Worm (Caenorhabditis elegans) whole organism, late embryonic: ENCODE data around the gene anoh-1.

ENCODE experiments used
- F13H6.1 ChIP-seq: sonication (generic microtip); optimal IDR thresholded peaks from 2 replicates; lab custom pipeline; 2016; ENCODE audit warnings: missing genetic modification characterization, missing compliant biosample characterization
- K02D7.2 ChIP-seq: sonication (generic microtip); optimal IDR thresholded peaks from 2 replicates; lab custom pipeline; 2017; ENCODE audit warnings: mild to moderate bottlenecking, missing genetic modification characterization, missing compliant biosample characterization
- T23F11.4 ChIP-seq: fragments of 200-800 bp; sonication (Bioruptor generic); optimal IDR thresholded peaks from 2 replicates; lab custom pipeline; 2018; ENCODE audit warnings: mild to moderate bottlenecking, missing genetic modification characterization, missing compliant biosample characterization
- ama-1 ChIP-seq: fragments of 150-350 bp; optimal IDR thresholded peaks from 2 replicates; lab custom pipeline; 2014
- ceh-34 ChIP-seq: sonication (generic microtip); optimal IDR thresholded peaks from 2 replicates; lab custom pipeline; 2016; ENCODE audit warnings: mild to moderate bottlenecking, missing genetic modification characterization, missing compliant biosample characterization
- elt-2 ChIP-seq: sonication (generic microtip); optimal IDR thresholded peaks from 2 replicates; lab custom pipeline; 2016; ENCODE audit warnings: missing genetic modification reagents, missing genetic modification characterization, missing compliant biosample characterization
- hlh-30 ChIP-seq: sonication (generic microtip); optimal IDR thresholded peaks from 2 replicates; lab custom pipeline; 2017; ENCODE audit warnings: antibody characterized with exemption, missing genetic modification characterization, missing compliant biosample characterization; ENCODE audit not compliant: insufficient read depth
- nfya-1 ChIP-seq: sonication (generic microtip); optimal IDR thresholded peaks from 2 replicates; lab custom pipeline; 2017; ENCODE audit warnings: missing genetic modification characterization, mild to moderate bottlenecking, missing compliant biosample characterization, antibody characterized with exemption, moderate library complexity
- nhr-232 ChIP-seq: sonication (generic microtip); optimal IDR thresholded peaks from 2 replicates; lab custom pipeline; 2016; ENCODE audit warnings: missing genetic modification characterization, missing compliant biosample characterization
- sox-2 ChIP-seq: fragments of 200-800 bp; sonication (Bioruptor generic); IDR thresholded peaks from 2 replicates; pipeline ENCODE4 v1.3.6; 2022; ENCODE audit warnings: missing genetic modification reagents, missing genetic modification characterization, missing compliant biosample characterization
- tbx-2 ChIP-seq: sonication (generic microtip); optimal IDR thresholded peaks from 2 replicates; lab custom pipeline; 2016; ENCODE audit warnings: missing genetic modification characterization, missing compliant biosample characterization

- TF ChIP-seq nhr-232 (no peak), nfya-1 (peak; percentile 94), elt-2 (no peak), T23F11.4 (GFP tag; lab: Kevin White, UChicago) (no peak), hlh-30 (no peak), tbx-2 (no peak), ama-1 (lab: Kevin White, UChicago) (no peak), ceh-34 (tag; lab: Kevin White, UChicago) (no peak), sox-2 (GFP tag; lab: Robert Waterston, UW) (no peak), F13H6.1 (no peak), K02D7.2 (no peak)
Observed at ce11 chrIII:13201901-13202300, 44.5 kb upstream of the anoh-1 start.
